Fruit fly (Drosophila melanogaster) whole organism, embryonic: Measurements from ENCODE around the gene Cdc7.

Experiments
- CG10565 ChIP-seq: fragments of 200-800 bp; sonication (Bioruptor generic); optimal IDR thresholded peaks from 3 replicates; lab custom pipeline; 2016; ENCODE audit warnings: missing biosample characterization, mild to moderate bottlenecking, missing genetic modification characterization
- CG11504 ChIP-seq: fragments of 200-800 bp; sonication (Bioruptor generic); optimal IDR thresholded peaks from 3 replicates; lab custom pipeline; 2019; ENCODE audit warnings: missing biosample characterization, mild to moderate bottlenecking, missing genetic modification characterization, moderate library complexity
- CG11695 ChIP-seq: fragments of 200-800 bp; sonication (Bioruptor generic); IDR thresholded peaks from 3 replicates; pipeline ENCODE4 v1.3.6; 2022; ENCODE audit warnings: missing biosample characterization, missing genetic modification characterization
- CG12391 ChIP-seq: fragments of 200-800 bp; sonication (Bioruptor generic); optimal IDR thresholded peaks from 3 replicates; lab custom pipeline; 2018; ENCODE audit warnings: missing biosample characterization, mild to moderate bottlenecking, missing genetic modification characterization, moderate library complexity
- CG12942 ChIP-seq: fragments of 200-800 bp; sonication (Bioruptor generic); optimal IDR thresholded peaks from 3 replicates; lab custom pipeline; 2016; ENCODE audit warnings: missing biosample characterization, missing genetic modification characterization
- CG15269 ChIP-seq: fragments of 200-800 bp; sonication (Bioruptor generic); optimal IDR thresholded peaks from 2 replicates; lab custom pipeline; 2018; ENCODE audit warnings: missing biosample characterization, mild to moderate bottlenecking, missing genetic modification characterization, moderate library complexity
- CG17328 ChIP-seq: fragments of 200-800 bp; sonication (Bioruptor generic); IDR thresholded peaks from 2 replicates; pipeline ENCODE4 v1.3.6; 2022; ENCODE audit warnings: missing biosample characterization, missing genetic modification characterization
- CG18262 ChIP-seq: fragments of 200-800 bp; optimal IDR thresholded peaks from 3 replicates; lab custom pipeline; 2019; ENCODE audit warnings: missing biosample characterization, mild to moderate bottlenecking, missing genetic modification characterization, moderate library complexity
- CG2129 ChIP-seq: fragments of 200-800 bp; sonication (Bioruptor generic); IDR thresholded peaks from 2 replicates; pipeline ENCODE4 v1.3.6; 2022; ENCODE audit warnings: missing biosample characterization, missing genetic modification characterization; ENCODE audit not compliant: partially characterized antibody
- CG2678 ChIP-seq: fragments of 200-800 bp; sonication (Bioruptor generic); optimal IDR thresholded peaks from 3 replicates; lab custom pipeline; 2019; ENCODE audit warnings: missing biosample characterization, mild to moderate bottlenecking, missing genetic modification characterization, moderate library complexity
- CG3065 ChIP-seq: fragments of 200-800 bp; sonication (Bioruptor generic); optimal IDR thresholded peaks from 2 replicates; lab custom pipeline; 2016; ENCODE audit warnings: missing biosample characterization, missing genetic modification characterization
- CG31365 ChIP-seq: fragments of 200-800 bp; sonication (Bioruptor generic); optimal IDR thresholded peaks from 2 replicates; lab custom pipeline; 2018; ENCODE audit warnings: missing biosample characterization, mild to moderate bottlenecking, missing genetic modification characterization
- CG31441 ChIP-seq: fragments of 200-800 bp; sonication (Bioruptor generic); IDR thresholded peaks from 2 replicates; pipeline ENCODE4 v1.3.6; 2022; ENCODE audit warnings: missing biosample characterization, missing genetic modification characterization
- CG3281 ChIP-seq: fragments of 200-800 bp; sonication (Bioruptor generic); optimal IDR thresholded peaks from 3 replicates; lab custom pipeline; 2017; ENCODE audit warnings: missing biosample characterization, mild to moderate bottlenecking, missing genetic modification characterization
- CG33213 ChIP-seq: fragments of 200-800 bp; sonication (Bioruptor generic); optimal IDR thresholded peaks from 3 replicates; lab custom pipeline; 2016; ENCODE audit warnings: missing biosample characterization, missing genetic modification characterization
- CG4404 ChIP-seq: fragments of 200-800 bp; sonication (Bioruptor generic); IDR thresholded peaks from 2 replicates; pipeline ENCODE4 v1.3.6; 2022; ENCODE audit warnings: missing biosample characterization, missing genetic modification characterization
- Camta ChIP-seq: fragments of 200-800 bp; sonication (Bioruptor generic); optimal IDR thresholded peaks from 2 replicates; lab custom pipeline; 2016; ENCODE audit warnings: missing biosample characterization, missing genetic modification characterization
- D19B ChIP-seq: fragments of 200-800 bp; sonication (Bioruptor generic); optimal IDR thresholded peaks from 2 replicates; lab custom pipeline; 2017; ENCODE audit warnings: missing biosample characterization, mild to moderate bottlenecking, missing genetic modification characterization
- E2f2 ChIP-seq: fragments of 200-800 bp; sonication (Bioruptor generic); IDR thresholded peaks from 2 replicates; pipeline ENCODE4 v1.3.6; 2022; ENCODE audit warnings: missing biosample characterization, missing genetic modification characterization
- HmgZ ChIP-seq: fragments of 200-800 bp; sonication (Bioruptor generic); optimal IDR thresholded peaks from 2 replicates; lab custom pipeline; 2018; ENCODE audit warnings: missing biosample characterization, mild to moderate bottlenecking, missing genetic modification characterization
- Hmr ChIP-seq: fragments of 200-800 bp; sonication (Bioruptor generic); optimal IDR thresholded peaks from 3 replicates; lab custom pipeline; 2017; ENCODE audit warnings: mild to moderate bottlenecking, missing biosample characterization, missing genetic modification reagents, missing genetic modification characterization
- Mes4 ChIP-seq: fragments of 200-800 bp; sonication (Bioruptor generic); optimal IDR thresholded peaks from 2 replicates; lab custom pipeline; 2016; ENCODE audit warnings: missing biosample characterization, missing genetic modification characterization
- Myb ChIP-seq: fragments of 200-800 bp; sonication (Bioruptor generic); optimal IDR thresholded peaks from 2 replicates; lab custom pipeline; 2016; ENCODE audit warnings: missing biosample characterization, missing genetic modification characterization
- NK7.1 ChIP-seq: fragments of 200-800 bp; sonication (Bioruptor generic); optimal IDR thresholded peaks from 3 replicates; lab custom pipeline; 2016; ENCODE audit warnings: missing biosample characterization, missing genetic modification characterization
- Nf-YB ChIP-seq: fragments of 200-800 bp; sonication (Bioruptor generic); optimal IDR thresholded peaks from 3 replicates; lab custom pipeline; 2019; ENCODE audit warnings: missing biosample characterization, mild to moderate bottlenecking, missing genetic modification characterization, moderate library complexity
- Oli ChIP-seq: fragments of 200-800 bp; sonication (Bioruptor generic); optimal IDR thresholded peaks from 2 replicates; lab custom pipeline; 2018; ENCODE audit warnings: missing biosample characterization, mild to moderate bottlenecking, missing genetic modification characterization, moderate library complexity
- Side ChIP-seq: fragments of 200-800 bp; sonication (Bioruptor generic); optimal IDR thresholded peaks from 2 replicates; lab custom pipeline; 2016; ENCODE audit warnings: missing biosample characterization, missing genetic modification characterization
- Spps ChIP-seq: fragments of 200-800 bp; sonication (Bioruptor generic); optimal IDR thresholded peaks from 2 replicates; lab custom pipeline; 2018; ENCODE audit warnings: missing biosample characterization, mild to moderate bottlenecking, missing genetic modification characterization
- bcd ChIP-seq: fragments of 200-800 bp; sonication (Bioruptor generic); optimal IDR thresholded peaks from 2 replicates; lab custom pipeline; 2017; ENCODE audit warnings: missing biosample characterization, mild to moderate bottlenecking, missing genetic modification characterization
- corto ChIP-seq: fragments of 200-800 bp; sonication (Bioruptor generic); optimal IDR thresholded peaks from 2 replicates; lab custom pipeline; 2016; ENCODE audit warnings: missing biosample characterization, mild to moderate bottlenecking, missing genetic modification characterization, moderate library complexity
- crol ChIP-seq: fragments of 200-800 bp; sonication (Bioruptor generic); IDR thresholded peaks from 2 replicates; pipeline ENCODE4 v1.3.6; 2022; ENCODE audit warnings: missing biosample characterization, missing genetic modification characterization
- emc ChIP-seq: fragments of 200-800 bp; sonication (Bioruptor generic); optimal IDR thresholded peaks from 2 replicates; lab custom pipeline; 2016; ENCODE audit warnings: missing biosample characterization, missing genetic modification characterization
- esg ChIP-seq: fragments of 200-800 bp; sonication (Bioruptor generic); conservative IDR thresholded peaks from 2 replicates; pipeline ENCODE4 v1.3.6; 2022; ENCODE audit warnings: missing biosample characterization, missing genetic modification characterization
- eyg ChIP-seq: fragments of 200-800 bp; sonication (Bioruptor generic); optimal IDR thresholded peaks from 3 replicates; lab custom pipeline; 2016; ENCODE audit warnings: missing biosample characterization, missing genetic modification characterization
- gce ChIP-seq: fragments of 200-800 bp; sonication (Bioruptor generic); IDR thresholded peaks from 3 replicates; pipeline ENCODE4 v1.3.6; 2022; ENCODE audit warnings: missing biosample characterization, missing genetic modification characterization
- gfzf ChIP-seq: fragments of 200-800 bp; sonication (Bioruptor generic); optimal IDR thresholded peaks from 2 replicates; lab custom pipeline; 2016; ENCODE audit warnings: missing biosample characterization, mild to moderate bottlenecking, missing genetic modification characterization, moderate library complexity
- grn ChIP-seq: fragments of 200-800 bp; sonication (Bioruptor generic); optimal IDR thresholded peaks from 3 replicates; lab custom pipeline; 2017; ENCODE audit warnings: missing biosample characterization, missing genetic modification characterization
- gsb-n ChIP-seq: fragments of 200-800 bp; sonication (Bioruptor generic); optimal IDR thresholded peaks from 3 replicates; lab custom pipeline; 2018; ENCODE audit warnings: missing biosample characterization, mild to moderate bottlenecking, missing genetic modification characterization
- luna ChIP-seq: fragments of 200-800 bp; sonication (Bioruptor generic); optimal IDR thresholded peaks from 2 replicates; lab custom pipeline; 2016; ENCODE audit warnings: missing biosample characterization, missing genetic modification characterization
- nom ChIP-seq: fragments of 200-800 bp; sonication (Bioruptor generic); optimal IDR thresholded peaks from 2 replicates; lab custom pipeline; 2017; ENCODE audit warnings: missing biosample characterization, missing genetic modification characterization, mild to moderate bottlenecking, moderate library complexity, missing genetic modification reagents
- org-1 ChIP-seq: fragments of 200-800 bp; sonication (Bioruptor generic); optimal IDR thresholded peaks from 2 replicates; lab custom pipeline; 2017; ENCODE audit warnings: missing biosample characterization, missing genetic modification characterization
- pho ChIP-seq: fragments of 200-800 bp; sonication (Bioruptor generic); optimal IDR thresholded peaks from 2 replicates; lab custom pipeline; 2016; ENCODE audit warnings: missing biosample characterization, missing genetic modification characterization
- sd ChIP-seq: fragments of 200-800 bp; sonication (Bioruptor generic); optimal IDR thresholded peaks from 3 replicates; lab custom pipeline; 2018; ENCODE audit warnings: missing biosample characterization, mild to moderate bottlenecking, missing genetic modification characterization, moderate library complexity
- sens-2 ChIP-seq: fragments of 200-800 bp; sonication (Bioruptor generic); IDR thresholded peaks from 2 replicates; pipeline ENCODE4 v1.3.6; 2022; ENCODE audit warnings: missing biosample characterization, missing genetic modification characterization
- sim ChIP-seq: fragments of 200-800 bp; sonication (Bioruptor generic); IDR thresholded peaks from 2 replicates; pipeline ENCODE4 v1.3.6; 2022; ENCODE audit warnings: missing biosample characterization, missing genetic modification characterization
- sob ChIP-seq: fragments of 200-800 bp; sonication (Bioruptor generic); IDR thresholded peaks from 2 replicates; pipeline ENCODE4 v1.3.6; 2022; ENCODE audit warnings: missing biosample characterization, missing genetic modification characterization
- sug ChIP-seq: fragments of 200-800 bp; optimal IDR thresholded peaks from 2 replicates; lab custom pipeline; 2019; ENCODE audit warnings: missing biosample characterization, mild to moderate bottlenecking, missing genetic modification characterization, moderate library complexity
- tin ChIP-seq: fragments of 200-800 bp; sonication (Bioruptor generic); optimal IDR thresholded peaks from 3 replicates; lab custom pipeline; 2016; ENCODE audit warnings: missing biosample characterization, missing genetic modification characterization
- tll ChIP-seq, 2 experiments: fragments of 200-800 bp in 1 of 2; fragments of >200 bp in 1 of 2; sonication (Bioruptor generic) in 1 of 2; optimal IDR thresholded peaks; 2 replicates each; lab custom pipeline; 2017 to 2019; ENCODE audit warnings: missing biosample characterization in 2 of 2, missing genetic modification characterization in 2 of 2, mild to moderate bottlenecking in 1 of 2, moderate library complexity in 1 of 2
- wdn ChIP-seq: fragments of 200-800 bp; sonication (Bioruptor generic); IDR thresholded peaks from 2 replicates; pipeline ENCODE4 v1.3.6; 2022; ENCODE audit warnings: missing biosample characterization, missing genetic modification characterization
- wek ChIP-seq: fragments of 200-800 bp; sonication (Bioruptor generic); optimal IDR thresholded peaks from 3 replicates; lab custom pipeline; 2018; ENCODE audit warnings: missing biosample characterization, mild to moderate bottlenecking, missing genetic modification characterization, moderate library complexity

Cdc7 gene

DNA sequence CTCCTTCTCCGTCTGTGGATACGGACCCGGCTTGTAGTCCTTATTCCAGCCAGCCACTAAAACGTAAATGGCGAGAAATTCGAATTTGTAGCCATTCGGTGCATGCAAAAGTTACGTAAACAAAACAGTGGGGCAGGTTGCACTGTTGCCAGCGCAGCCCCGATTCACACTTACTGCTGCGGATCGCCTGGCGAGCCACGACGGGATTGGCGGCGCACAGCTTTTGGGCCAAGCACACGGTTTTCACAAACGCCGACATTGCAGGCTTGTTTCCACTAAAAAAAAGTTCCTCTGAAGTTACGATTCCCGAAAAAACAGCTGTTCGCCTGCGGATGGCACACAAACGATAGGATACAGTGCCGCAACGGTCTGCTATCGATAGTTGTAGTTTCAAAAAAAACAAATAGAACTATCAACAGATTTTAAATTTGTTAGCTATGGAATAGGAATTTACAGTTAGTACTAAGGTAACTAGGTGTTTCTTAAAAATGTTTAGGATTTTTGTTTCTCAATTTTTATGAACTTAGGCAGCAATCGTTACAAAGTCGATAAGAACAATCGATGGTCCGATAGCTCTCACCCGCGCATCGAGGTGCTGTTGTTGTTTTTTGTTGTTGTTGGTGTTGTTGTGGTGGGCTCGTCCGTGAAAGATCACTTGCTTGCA is 23.6 kb downstream of the Cdc7 start, which contains the start of gene Fum1 (continued):
- TF ChIP-seq CG4404 (no peak), org-1 (GFP tag; lab: Kevin White, UChicago) (no peak), CG10565 (GFP tag; lab: Kevin White, UChicago) (no peak), wek (GFP tag; lab: Kevin White, UChicago) (no peak), gce (no peak), Camta (GFP tag; lab: Kevin White, UChicago) (no peak), Side (GFP tag; lab: Kevin White, UChicago) (no peak), CG11695 (no peak), CG3281 (GFP tag; lab: Kevin White, UChicago) (peak; percentile 14), gfzf (GFP tag; lab: Kevin White, UChicago) (peak; percentile 31), CG12391 (tag; lab: Kevin White, UChicago) (peak; percentile 51), bcd (GFP tag; lab: Kevin White, UChicago) (no peak), eyg (GFP tag; lab: Kevin White, UChicago) (no peak), CG31441 (GFP tag; lab: Robert Waterston, UW) (no peak), corto (GFP tag; lab: Kevin White, UChicago) (no peak), CG2678 (tag; lab: Kevin White, UChicago) (no peak), sd (tag; lab: Kevin White, UChicago) (no peak), E2f2 (GFP tag; lab: Robert Waterston, UW) (peak; percentile 67), CG2129 (GFP tag; lab: Robert Waterston, UW) (peak; percentile 73), gsb-n (no peak), esg (GFP tag; lab: Robert Waterston, UW) (no peak), Spps (tag; lab: Kevin White, UChicago) (no peak), HmgZ (tag; lab: Kevin White, UChicago) (peak; percentile 40), NK7.1 (GFP tag; lab: Kevin White, UChicago) (no peak), CG17328 (GFP tag; lab: Robert Waterston, UW) (no peak), CG33213 (GFP tag; lab: Kevin White, UChicago) (no peak), nom (GFP tag; lab: Kevin White, UChicago) (no peak), tin (GFP tag; lab: Kevin White, UChicago) (no peak), CG3065 (GFP tag; lab: Kevin White, UChicago) (no peak), Nf-YB (GFP tag; lab: Kevin White, UChicago) (no peak), sob (GFP tag; lab: Robert Waterston, UW) (no peak), luna (GFP tag; lab: Kevin White, UChicago) (no peak), CG12942 (no peak), CG15269 (tag; lab: Kevin White, UChicago) (no peak), CG31365 (no peak), Mes4 (GFP tag; lab: Kevin White, UChicago) (no peak), D19B (GFP tag; lab: Kevin White, UChicago) (no peak), CG11504 (tag; lab: Kevin White, UChicago) (no peak), sim (GFP tag; lab: Robert Waterston, UW) (no peak), tll (GFP tag; optimal IDR thresholded peaks at IDR 0.05; lab: Kevin White, UChicago) (no peak), wdn (no peak), pho (GFP tag; lab: Kevin White, UChicago) (peak; percentile 35), sens-2 (GFP tag; lab: Robert Waterston, UW) (no peak), crol (GFP tag; lab: Robert Waterston, UW) (no peak), Myb (peak; percentile 33), sug (peak; percentile 39), emc (GFP tag; lab: Kevin White, UChicago) (no peak), CG18262 (peak; percentile 7), Hmr (GFP tag; lab: Kevin White, UChicago) (no peak), grn (GFP tag; lab: Kevin White, UChicago) (no peak), Oli (no peak)
